Fruit fly (Drosophila melanogaster) whole organism, embryonic: ENCODE results near the gene CG6959.

Experiments used
- Abd-B ChIP-seq: fragments of 200-800 bp; sonication (Bioruptor generic); optimal IDR thresholded peaks from 2 replicates; lab custom pipeline; 2018; ENCODE audit warnings: missing biosample characterization, mild to moderate bottlenecking, missing genetic modification characterization, moderate library complexity
- Antp ChIP-seq: fragments of 200-800 bp; sonication (Bioruptor generic); optimal IDR thresholded peaks from 3 replicates; lab custom pipeline; 2016; ENCODE audit warnings: missing biosample characterization, missing genetic modification characterization
- Atf6 ChIP-seq: fragments of 200-800 bp; sonication (Bioruptor generic); IDR thresholded peaks from 2 replicates; pipeline ENCODE4 v1.3.6; 2022; ENCODE audit warnings: missing biosample characterization, missing genetic modification characterization
- Blimp-1 ChIP-seq: fragments of 200-800 bp; sonication (Bioruptor generic); optimal IDR thresholded peaks from 3 replicates; lab custom pipeline; 2018; ENCODE audit warnings: missing biosample characterization, missing genetic modification characterization, mild to moderate bottlenecking, moderate library complexity, missing genetic modification reagents
- CG11504 ChIP-seq: fragments of 200-800 bp; sonication (Bioruptor generic); optimal IDR thresholded peaks from 3 replicates; lab custom pipeline; 2019; ENCODE audit warnings: missing biosample characterization, mild to moderate bottlenecking, missing genetic modification characterization, moderate library complexity
- CG12104 ChIP-seq: fragments of 200-800 bp; sonication (Bioruptor generic); optimal IDR thresholded peaks from 3 replicates; lab custom pipeline; 2016; ENCODE audit warnings: missing biosample characterization, missing genetic modification characterization
- CG13424 ChIP-seq: fragments of 200-800 bp; sonication (Bioruptor generic); optimal IDR thresholded peaks from 2 replicates; lab custom pipeline; 2019; ENCODE audit warnings: missing biosample characterization, mild to moderate bottlenecking, missing genetic modification characterization, moderate library complexity
- CG14667 ChIP-seq: fragments of 200-800 bp; sonication (Bioruptor generic); IDR thresholded peaks from 2 replicates; pipeline ENCODE4 v1.3.6; 2022; ENCODE audit warnings: missing biosample characterization, missing genetic modification characterization
- CG16863 ChIP-seq: fragments of 200-800 bp; sonication (Bioruptor generic); optimal IDR thresholded peaks from 3 replicates; lab custom pipeline; 2016; ENCODE audit warnings: missing biosample characterization, missing genetic modification characterization
- CG2199 ChIP-seq: fragments of 200-800 bp; sonication (Bioruptor generic); IDR thresholded peaks from 3 replicates; pipeline ENCODE4 v1.3.6; 2022; ENCODE audit warnings: missing biosample characterization, missing genetic modification characterization
- CG3847 ChIP-seq: fragments of 200-800 bp; sonication (Bioruptor generic); IDR thresholded peaks from 2 replicates; pipeline ENCODE4 v1.3.6; 2022; ENCODE audit warnings: missing biosample characterization, missing genetic modification characterization
- CG4730 ChIP-seq: fragments of 200-800 bp; sonication (Bioruptor generic); IDR thresholded peaks from 2 replicates; pipeline ENCODE4 v1.3.6; 2022; ENCODE audit warnings: missing biosample characterization, missing genetic modification characterization
- CG6654 ChIP-seq: fragments of 200-800 bp; sonication (Bioruptor generic); optimal IDR thresholded peaks from 2 replicates; lab custom pipeline; 2017; ENCODE audit warnings: missing biosample characterization, mild to moderate bottlenecking, missing genetic modification characterization
- CG7745 ChIP-seq: fragments of 200-800 bp; sonication (Bioruptor generic); optimal IDR thresholded peaks from 2 replicates; lab custom pipeline; 2018; ENCODE audit warnings: missing biosample characterization, mild to moderate bottlenecking, missing genetic modification characterization, moderate library complexity
- CG9215 ChIP-seq: fragments of 200-800 bp; sonication (Bioruptor generic); IDR thresholded peaks from 2 replicates; pipeline ENCODE4 v1.3.6; 2022; ENCODE audit warnings: missing biosample characterization, missing genetic modification characterization
- CG9437 ChIP-seq: fragments of 200-800 bp; sonication (Bioruptor generic); optimal IDR thresholded peaks from 2 replicates; lab custom pipeline; 2018; ENCODE audit warnings: missing biosample characterization, mild to moderate bottlenecking, missing genetic modification characterization
- CG9797 ChIP-seq: fragments of 200-800 bp; sonication (Bioruptor generic); optimal IDR thresholded peaks from 3 replicates; lab custom pipeline; 2018; ENCODE audit warnings: missing biosample characterization, mild to moderate bottlenecking, missing genetic modification characterization
- ERR ChIP-seq: fragments of 200-800 bp; sonication (Bioruptor generic); optimal IDR thresholded peaks from 2 replicates; lab custom pipeline; 2016; ENCODE audit warnings: missing biosample characterization, missing genetic modification characterization
- Fer1 ChIP-seq: fragments of 200-800 bp; sonication (Bioruptor generic); optimal IDR thresholded peaks from 2 replicates; lab custom pipeline; 2017; ENCODE audit warnings: missing biosample characterization, mild to moderate bottlenecking, missing genetic modification characterization
- HLH54F ChIP-seq: fragments of 200-800 bp; sonication (Bioruptor generic); optimal IDR thresholded peaks from 3 replicates; lab custom pipeline; 2016; ENCODE audit warnings: missing biosample characterization, missing genetic modification characterization
- Hand ChIP-seq: fragments of 200-800 bp; sonication (Bioruptor generic); optimal IDR thresholded peaks from 2 replicates; lab custom pipeline; 2017; ENCODE audit warnings: mild to moderate bottlenecking, missing biosample characterization, missing genetic modification reagents, missing genetic modification characterization
- HmgZ ChIP-seq: fragments of 200-800 bp; sonication (Bioruptor generic); optimal IDR thresholded peaks from 2 replicates; lab custom pipeline; 2018; ENCODE audit warnings: missing biosample characterization, mild to moderate bottlenecking, missing genetic modification characterization
- Max ChIP-seq: fragments of 200-800 bp; sonication (Bioruptor generic); optimal IDR thresholded peaks from 2 replicates; lab custom pipeline; 2016; ENCODE audit warnings: missing biosample characterization, mild to moderate bottlenecking, missing genetic modification characterization
- Mes4 ChIP-seq: fragments of 200-800 bp; sonication (Bioruptor generic); optimal IDR thresholded peaks from 2 replicates; lab custom pipeline; 2016; ENCODE audit warnings: missing biosample characterization, missing genetic modification characterization
- NC2α ChIP-seq: fragments of 200-800 bp; sonication (Bioruptor generic); optimal IDR thresholded peaks from 2 replicates; lab custom pipeline; 2016; ENCODE audit warnings: missing biosample characterization, missing genetic modification characterization
- Optix ChIP-seq: fragments of 200-800 bp; sonication (Bioruptor generic); IDR thresholded peaks from 3 replicates; pipeline ENCODE4 v1.3.6; 2022; ENCODE audit warnings: missing biosample characterization, missing genetic modification characterization
- Pdp1 ChIP-seq, 2 experiments: fragments of 200-800 bp; sonication (Bioruptor generic); optimal IDR thresholded peaks; 3 replicates each; lab custom pipeline; 2016; ENCODE audit warnings: missing biosample characterization in 2 of 2, missing genetic modification characterization in 2 of 2, mild to moderate bottlenecking in 1 of 2, moderate library complexity in 1 of 2
- Sox100B ChIP-seq: fragments of 200-800 bp; sonication (Bioruptor generic); optimal IDR thresholded peaks from 3 replicates; lab custom pipeline; 2018; ENCODE audit warnings: missing biosample characterization, mild to moderate bottlenecking, missing genetic modification characterization
- bbx ChIP-seq: fragments of 200-800 bp; sonication (Bioruptor generic); IDR thresholded peaks from 2 replicates; pipeline ENCODE4 v1.3.6; 2022; ENCODE audit warnings: missing biosample characterization, missing genetic modification characterization; ENCODE audit not compliant: partially characterized antibody
- chif ChIP-seq, 2 experiments: fragments of 200-800 bp; sonication (Bioruptor generic); optimal IDR thresholded peaks; 3 replicates each; lab custom pipeline; 2016; ENCODE audit warnings: missing biosample characterization in 2 of 2, missing genetic modification characterization in 2 of 2
- chm ChIP-seq: fragments of 200-800 bp; sonication (Bioruptor generic); IDR thresholded peaks from 2 replicates; pipeline ENCODE4 v1.3.6; 2022; ENCODE audit warnings: missing biosample characterization, missing genetic modification characterization
- emc ChIP-seq: fragments of 200-800 bp; sonication (Bioruptor generic); optimal IDR thresholded peaks from 2 replicates; lab custom pipeline; 2016; ENCODE audit warnings: missing biosample characterization, missing genetic modification characterization
- exex ChIP-seq: fragments of 200-800 bp; sonication (Bioruptor generic); optimal IDR thresholded peaks from 4 replicates; lab custom pipeline; 2018; ENCODE audit warnings: missing biosample characterization, mild to moderate bottlenecking, missing genetic modification characterization, moderate library complexity
- gfzf ChIP-seq: fragments of 200-800 bp; sonication (Bioruptor generic); optimal IDR thresholded peaks from 2 replicates; lab custom pipeline; 2016; ENCODE audit warnings: missing biosample characterization, mild to moderate bottlenecking, missing genetic modification characterization, moderate library complexity
- kah ChIP-seq: fragments of 200-800 bp; sonication (Bioruptor generic); optimal IDR thresholded peaks from 2 replicates; lab custom pipeline; 2018; ENCODE audit warnings: missing biosample characterization, mild to moderate bottlenecking, missing genetic modification characterization
- lab ChIP-seq: fragments of 200-800 bp; sonication (Bioruptor generic); optimal IDR thresholded peaks from 3 replicates; lab custom pipeline; 2017; ENCODE audit warnings: missing biosample characterization, missing genetic modification characterization, mild to moderate bottlenecking, moderate library complexity, missing genetic modification reagents
- lmd ChIP-seq: fragments of 200-800 bp; sonication (Bioruptor generic); IDR thresholded peaks from 2 replicates; pipeline ENCODE4 v1.3.6; 2022; ENCODE audit warnings: missing biosample characterization, missing genetic modification characterization
- ranshi ChIP-seq: fragments of 200-800 bp; sonication (Bioruptor generic); IDR thresholded peaks from 2 replicates; pipeline ENCODE4 v1.3.6; 2022; ENCODE audit warnings: missing biosample characterization, missing genetic modification characterization
- sc ChIP-seq, 3 experiments: fragments of >200 bp in 2 of 3; fragments of 200-800 bp in 1 of 3; sonication (Bioruptor generic) in 1 of 3; optimal IDR thresholded peaks; 2 replicates in 2 of 3; 3 replicates in 1 of 3; lab custom pipeline; 2017; ENCODE audit warnings: mild to moderate bottlenecking in 1 of 3, missing biosample characterization in 1 of 3, missing genetic modification characterization in 1 of 3, missing genetic modification reagents in 1 of 3
- sens ChIP-seq: fragments of 200-800 bp; sonication (Bioruptor generic); peaks from one replicate; lab custom pipeline; 2016; ENCODE audit warnings: missing biosample characterization, missing genetic modification characterization
- sima ChIP-seq: fragments of 200-800 bp; sonication (Bioruptor generic); optimal IDR thresholded peaks from 2 replicates; lab custom pipeline; 2016; ENCODE audit warnings: missing biosample characterization, missing genetic modification characterization
- sob ChIP-seq: fragments of 200-800 bp; sonication (Bioruptor generic); IDR thresholded peaks from 2 replicates; pipeline ENCODE4 v1.3.6; 2022; ENCODE audit warnings: missing biosample characterization, missing genetic modification characterization
- tll ChIP-seq, 2 experiments: fragments of 200-800 bp in 1 of 2; fragments of >200 bp in 1 of 2; sonication (Bioruptor generic) in 1 of 2; optimal IDR thresholded peaks; 2 replicates each; lab custom pipeline; 2017 to 2019; ENCODE audit warnings: missing biosample characterization in 2 of 2, missing genetic modification characterization in 2 of 2, mild to moderate bottlenecking in 1 of 2, moderate library complexity in 1 of 2
- trh ChIP-seq: fragments of 200-800 bp; sonication (Bioruptor generic); optimal IDR thresholded peaks from 2 replicates; lab custom pipeline; 2016; ENCODE audit warnings: missing biosample characterization, missing genetic modification characterization
- ttk ChIP-seq: fragments of 200-800 bp; sonication (Bioruptor generic); IDR thresholded peaks from 2 replicates; pipeline ENCODE4 v2.1.2; 2022; ENCODE audit warnings: missing biosample characterization, missing genetic modification characterization
- tx ChIP-seq: fragments of 200-800 bp; sonication (Bioruptor generic); optimal IDR thresholded peaks from 2 replicates; lab custom pipeline; 2016; ENCODE audit warnings: missing biosample characterization, missing genetic modification characterization
- vnd ChIP-seq: fragments of 200-800 bp; sonication (Bioruptor generic); IDR thresholded peaks from 3 replicates; pipeline ENCODE4 v1.3.6; 2022; ENCODE audit warnings: missing biosample characterization, missing genetic modification characterization; ENCODE audit not compliant: partially characterized antibody
- wek ChIP-seq: fragments of 200-800 bp; sonication (Bioruptor generic); optimal IDR thresholded peaks from 3 replicates; lab custom pipeline; 2018; ENCODE audit warnings: missing biosample characterization, mild to moderate bottlenecking, missing genetic modification characterization, moderate library complexity

The CG6959 gene

DNA sequence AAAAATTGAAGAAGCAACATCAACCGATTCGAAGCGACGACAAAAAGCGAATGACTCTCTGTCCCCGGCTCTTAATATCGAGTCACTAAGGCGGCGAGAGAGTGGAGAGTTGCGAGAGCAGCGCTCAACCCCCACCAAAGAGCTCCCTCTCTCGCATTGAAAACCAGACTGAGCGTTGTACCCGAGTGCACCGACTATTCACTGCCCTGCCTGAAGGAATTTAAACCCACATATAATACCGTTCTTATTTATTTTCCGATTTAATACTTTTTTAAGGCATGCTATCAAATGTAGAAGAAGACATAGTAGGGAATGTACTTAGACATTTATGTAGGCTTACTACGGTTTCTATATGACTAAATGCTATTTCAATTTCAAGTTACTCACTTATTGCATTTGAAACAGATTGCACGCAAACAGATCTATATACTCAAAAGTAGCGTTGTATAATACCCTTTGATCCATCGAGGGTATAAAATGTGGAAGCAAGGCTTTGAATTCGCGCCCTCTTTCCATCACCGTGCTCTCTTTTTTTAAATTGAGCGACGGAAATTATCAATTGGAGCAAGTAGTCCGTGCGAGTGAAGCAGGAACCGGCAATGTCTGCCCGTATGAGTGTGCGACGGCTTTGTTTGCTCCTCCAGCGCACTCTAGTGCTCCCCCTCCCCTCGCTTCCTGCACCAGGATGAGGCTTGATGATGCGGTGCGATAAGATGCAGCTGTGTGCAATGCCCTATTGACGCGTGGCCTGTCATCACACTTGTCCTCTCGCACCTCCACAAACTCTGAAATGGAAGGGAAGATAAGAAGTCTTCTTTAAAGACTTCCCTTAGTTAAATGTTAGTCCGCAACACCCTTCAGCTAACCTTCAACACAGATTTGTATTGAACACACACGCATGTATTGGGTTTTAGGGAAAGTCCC is 18.1 kb upstream of the CG6959 start, which contains the start of gene mthl5 (continued):
- peak; percentile 84 for TF ChIP-seq CG11504
- peak; percentile 82 for TF ChIP-seq Sox100B (GFP tag; lab: Kevin White, UChicago)
- peak; percentile 64 for TF ChIP-seq sob (GFP tag; lab: Robert Waterston, UW)
- peak; percentile 75 for TF ChIP-seq ranshi
- TF ChIP-seq Atf6 (GFP tag; lab: Robert Waterston, UW): peak; percentile 72
- TF ChIP-seq tx: peak; percentile 79
- TF ChIP-seq Max (GFP tag; lab: Kevin White, UChicago): peak; percentile 48
- peak; percentile 86 for TF ChIP-seq Abd-B (GFP tag; lab: Kevin White, UChicago)
- TF ChIP-seq emc: peak; percentile 32
- TF ChIP-seq gfzf (GFP tag; lab: Kevin White, UChicago): no peak
- TF ChIP-seq CG13424 (tag; lab: Kevin White, UChicago): peak; percentile 81
- peak; percentile 82 for TF ChIP-seq lmd
- TF ChIP-seq Optix (GFP tag; lab: Robert Waterston, UW): peak; percentile 71; the same call in 2 of the 3 replicates
- TF ChIP-seq CG16863: peak; percentile 81
- peak; percentile 64 for TF ChIP-seq CG9215 (GFP tag; lab: Robert Waterston, UW)
- TF ChIP-seq Fer1: no peak
- peak; percentile 80 for TF ChIP-seq Mes4 (GFP tag; lab: Kevin White, UChicago)
- peak; percentile 75 for TF ChIP-seq ttk
- peak; percentile 69 for TF ChIP-seq lab (GFP tag; lab: Kevin White, UChicago)
- TF ChIP-seq CG2199 (GFP tag; lab: Robert Waterston, UW): no peak
- TF ChIP-seq kah: peak; percentile 55
- peak; percentile 68 for TF ChIP-seq Antp (GFP tag; lab: Kevin White, UChicago)
- TF ChIP-seq chm: peak; percentile 78
- TF ChIP-seq CG3847 (GFP tag; lab: Robert Waterston, UW): peak; percentile 63
- peak; percentile 69 for TF ChIP-seq HLH54F (GFP tag; lab: Kevin White, UChicago)
- peak; percentile 55 for TF ChIP-seq HmgZ (tag; lab: Kevin White, UChicago)
- TF ChIP-seq vnd: no peak
- peak; percentile 73 for TF ChIP-seq CG9437 (GFP tag; lab: Kevin White, UChicago)
- TF ChIP-seq CG9797 (GFP tag; lab: Kevin White, UChicago): no peak
- TF ChIP-seq sima (GFP tag; lab: Kevin White, UChicago): no peak
- TF ChIP-seq tll (GFP tag; optimal IDR thresholded peaks at IDR 0.05; lab: Kevin White, UChicago): no peak
- TF ChIP-seq CG6654: peak; percentile 47
- TF ChIP-seq CG12104 (GFP tag; lab: Kevin White, UChicago): peak; percentile 58
- no peak for TF ChIP-seq bbx (GFP tag; lab: Robert Waterston, UW)
- peak; percentile 21 for TF ChIP-seq Hand (GFP tag; lab: Kevin White, UChicago)
- peak; percentile 83 to 91 for TF ChIP-seq Pdp1 (GFP tag; optimal IDR thresholded peaks at IDR 0.05; lab: Kevin White, UChicago)
- TF ChIP-seq exex: no peak
- peak; percentile 67 for TF ChIP-seq Blimp-1 (GFP tag; lab: Kevin White, UChicago)
- peak; percentile 96 for TF ChIP-seq sens (GFP tag; lab: Kevin White, UChicago)
- peak; percentile 73 for TF ChIP-seq NC2α (GFP tag; lab: Kevin White, UChicago)
- no peak for TF ChIP-seq CG7745
- peak; percentile 58 for TF ChIP-seq CG4730
- peak; percentile 64 for TF ChIP-seq CG14667 (GFP tag; lab: Robert Waterston, UW)
- TF ChIP-seq sc (optimal IDR thresholded peaks at IDR 0.05; lab: Kevin White, UChicago): no peak
- peak; percentile 52 for TF ChIP-seq sc (GFP tag; optimal IDR thresholded peaks at IDR 0.05; lab: Kevin White, UChicago)
- TF ChIP-seq trh (GFP tag; lab: Kevin White, UChicago): peak; percentile 72
- peak; percentile 56 for TF ChIP-seq ERR
- TF ChIP-seq wek (GFP tag; lab: Kevin White, UChicago): peak; percentile 21
- TF ChIP-seq chif (GFP tag; optimal IDR thresholded peaks at IDR 0.05; lab: Kevin White, UChicago): peak; percentile 79 to 89
